Worm (Caenorhabditis elegans): ENCODE results near the gene pqn-31.

Gene pqn-31

DNA sequence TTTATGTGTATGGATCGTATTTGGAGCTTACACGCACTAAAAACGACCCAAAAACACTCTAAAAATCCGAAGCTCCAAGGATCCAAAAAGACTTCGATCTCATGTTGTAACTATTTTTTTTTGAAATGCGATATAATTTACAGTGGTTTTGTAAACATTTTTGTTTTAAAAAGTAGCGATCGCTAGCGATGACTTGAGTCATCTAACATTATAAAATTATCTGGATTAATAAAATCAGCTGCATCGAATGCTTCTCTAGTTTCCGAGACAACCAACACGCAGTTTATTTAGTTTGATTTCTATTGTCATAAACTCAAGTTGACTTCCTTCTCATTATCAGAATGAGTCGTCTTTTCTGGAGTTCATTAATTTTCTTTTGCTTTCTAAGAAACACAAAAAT lies 22.7 kb downstream of the pqn-31 start, which contains the start of gene F21C10.1:
TSS of gene F21C10.1 (plus strand) at position 301 of the 400 bp plus-strand sequence.
- no peak for TF ChIP-seq zfh-2 (GFP tag; conservative IDR thresholded peaks at IDR 0.05)
- TF ChIP-seq B0035.1 (tag; optimal IDR thresholded peaks at IDR 0.05), result no peak
- TF ChIP-seq dpl-1 (GFP tag; optimal IDR thresholded peaks at IDR 0.05), result no peak
- TF ChIP-seq attf-3 (GFP tag; conservative IDR thresholded peaks at IDR 0.05), result no peak
- TF ChIP-seq ZK185.1 (tag; optimal IDR thresholded peaks at IDR 0.05; ENCODE audit: poor library complexity, severe bottlenecking), result no peak
- TF ChIP-seq F23B12.7 (tag; optimal IDR thresholded peaks at IDR 0.05; ENCODE audit: insufficient read depth), result no peak
- no peak for TF ChIP-seq aptf-3 (GFP tag; IDR thresholded peaks at IDR 0.05)
- TF ChIP-seq lin-35 (GFP tag; optimal IDR thresholded peaks at IDR 0.05), result no peak

ce11 chrV:9133950-9134349 lies 24.6 kb downstream of the pqn-31 start, which contains the start of gene B0222.1:
Gene B0222.1, plus strand, starts transcription at chrV:9134255.
- no peak for TF ChIP-seq dpff-1 (tag; optimal IDR thresholded peaks at IDR 0.05)
- TF ChIP-seq C06A6.2 (GFP tag; conservative IDR thresholded peaks at IDR 0.05), result no peak
- TF ChIP-seq rpc-1 (optimal IDR thresholded peaks at IDR 0.05), result no peak
- TF ChIP-seq rpc-1 (tag; optimal IDR thresholded peaks at IDR 0.05), result no peak
- TF ChIP-seq ztf-6 (GFP tag; IDR thresholded peaks at IDR 0.05), result no peak
- TF ChIP-seq bed-2 (GFP tag; IDR thresholded peaks at IDR 0.05), result no peak
- no peak for TF ChIP-seq unc-130 (GFP tag; optimal IDR thresholded peaks at IDR 0.05)
- TF ChIP-seq nfyb-1 (GFP tag; IDR thresholded peaks at IDR 0.05), result no peak
- TF ChIP-seq nhr-90 (tag; optimal IDR thresholded peaks at IDR 0.05), result no peak
- TF ChIP-seq efl-1 (GFP tag; optimal IDR thresholded peaks at IDR 0.05), result no peak
- TF ChIP-seq F37B4.10 (GFP tag; IDR thresholded peaks at IDR 0.05), result no peak
- no peak for TF ChIP-seq Y95B8A.8 (GFP tag; IDR thresholded peaks at IDR 0.05)

- TF ChIP-seq ceh-100 (GFP tag; IDR thresholded peaks at IDR 0.05) (no peak), ama-1 (optimal IDR thresholded peaks at IDR 0.05) (no peak), ama-1 (GFP tag; optimal IDR thresholded peaks at IDR 0.05) (no peak), athp-1 (tag; optimal IDR thresholded peaks at IDR 0.05) (no peak), lsy-27 (tag; optimal IDR thresholded peaks at IDR 0.05; ENCODE audit: borderline replicate concordance, insufficient read depth) (no peak), hsf-1 (GFP tag; IDR thresholded peaks at IDR 0.05) (no peak), ztf-3 (GFP tag; optimal IDR thresholded peaks at IDR 0.05) (no peak), madf-10 (tag; optimal IDR thresholded peaks at IDR 0.05) (no peak), chd-7 (tag; optimal IDR thresholded peaks at IDR 0.05) (no peak), efl-1 (GFP tag; optimal IDR thresholded peaks at IDR 0.05) (no peak), ekl-4 (GFP tag; IDR thresholded peaks at IDR 0.05) (no peak), pbrm-1 (GFP tag; IDR thresholded peaks at IDR 0.05) (no peak), egrh-3 (GFP tag; IDR thresholded peaks at IDR 0.05) (no peak), ztf-18 (tag; optimal IDR thresholded peaks at IDR 0.05) (no peak), D2030.7 (GFP tag; IDR thresholded peaks at IDR 0.05) (no peak)
Measured at ce11 chrV:9137618-9138017, 28.2 kb downstream of the pqn-31 start, which contains the start of gene pitr-2. Gene pitr-2, minus strand, starts transcription at chrV:9137718.

DNA sequence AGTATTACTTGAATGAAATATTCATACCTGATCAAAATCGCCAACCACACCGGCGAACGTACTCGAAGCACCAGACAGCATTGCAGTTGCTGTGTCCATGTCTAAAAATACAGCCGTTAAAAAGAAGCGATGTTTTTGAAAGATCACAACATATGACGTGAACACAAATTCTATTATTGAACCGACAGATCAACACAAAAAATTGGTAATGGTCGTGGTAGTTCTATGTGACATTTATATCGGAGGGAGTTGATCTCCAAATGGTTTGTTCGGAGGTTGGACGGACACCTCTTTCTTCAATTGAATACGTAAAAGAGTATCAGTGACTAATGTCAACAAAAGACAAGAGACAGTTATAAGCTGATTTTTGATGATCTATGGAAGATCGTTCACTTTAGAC lies 31.9 kb downstream of the pqn-31 start, which contains the start of gene pitr-3:
TSS of gene pitr-3 (minus strand) at position 101 of the 400 bp plus-strand sequence.
- TF ChIP-seq die-1 (tag; optimal IDR thresholded peaks at IDR 0.05) (no peak), lin-26 (GFP tag; IDR thresholded peaks at IDR 0.05) (no peak), zim-3 (tag; optimal IDR thresholded peaks at IDR 0.05) (no peak), F49E8.2 (tag; optimal IDR thresholded peaks at IDR 0.05; ENCODE audit: insufficient read depth) (no peak), mes-4 (tag; optimal IDR thresholded peaks at IDR 0.05) (no peak), snpc-1.1 (tag; optimal IDR thresholded peaks at IDR 0.05; ENCODE audit: insufficient read depth) (no peak), hmg-20 (GFP tag; IDR thresholded peaks at IDR 0.05) (no peak)
